Fruit fly (Drosophila melanogaster) S2 (cell line): Measurements from ENCODE around the gene Corp.

Experiments used
- CG8478 ChIP-seq: fragments of >200 bp; optimal IDR thresholded peaks from 2 replicates; lab custom pipeline; 2018
- CTCF ChIP-seq, 2 experiments: fragments of >200 bp; optimal IDR thresholded peaks; 2 replicates each; lab custom pipeline; 2018

dm6 chrX:8251268-8251996, 19.8 kb downstream of the Corp start, which contains the start of gene ND-75:
- TF ChIP-seq CTCF (optimal IDR thresholded peaks at IDR 0.05; lab: Kevin White, UChicago) = peak; percentile 67 to 87
- no peak for TF ChIP-seq CG8478 (lab: Kevin White, UChicago)
